Fruit fly (Drosophila melanogaster): Measurements from ENCODE around the gene mura.

The mura gene

DNA sequence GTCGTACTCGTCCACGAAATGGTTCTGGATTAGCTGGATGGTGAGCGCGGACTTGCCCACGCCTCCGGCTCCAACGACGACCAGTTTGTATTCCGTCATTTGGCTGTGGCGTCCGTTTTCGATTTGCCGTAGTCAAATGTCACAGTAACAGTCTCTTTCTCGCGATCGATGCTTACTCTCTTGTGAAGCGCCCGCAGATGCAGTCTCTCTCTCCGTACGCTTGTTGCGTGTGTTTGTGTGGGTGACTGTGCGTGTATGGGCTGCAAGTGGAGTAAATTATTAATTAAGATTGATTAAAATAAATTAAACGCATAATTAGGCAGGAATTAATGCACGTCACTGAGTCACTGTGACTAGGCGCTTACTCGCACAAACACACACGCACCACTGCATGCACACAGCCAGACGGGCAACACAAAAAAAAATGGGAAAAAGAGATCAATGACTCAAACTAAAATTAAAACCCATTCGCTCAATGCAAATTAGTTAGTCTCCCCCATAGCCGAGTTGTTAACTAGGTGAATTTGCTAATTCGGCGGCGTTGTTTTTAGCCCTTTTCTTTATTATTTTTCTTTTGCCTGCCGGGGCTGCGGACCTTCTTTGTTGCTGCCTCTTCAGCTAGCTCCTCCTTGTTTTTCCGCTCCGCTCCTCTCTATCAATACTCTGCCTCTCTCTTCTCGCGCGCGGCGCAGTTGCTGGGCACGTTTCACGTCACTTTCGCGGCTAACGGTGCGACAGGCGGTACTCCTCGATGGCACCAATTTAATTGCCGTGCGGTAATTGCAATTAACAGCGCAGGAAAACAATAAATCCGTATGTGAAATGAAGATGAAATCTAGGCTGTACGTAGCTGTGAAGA lies 39.2 kb downstream of the mura start:
- TF ChIP-seq cic (GFP tag; optimal IDR thresholded peaks at IDR 0.05), result no peak
- peak; percentile 70 to 88 for TF ChIP-seq cnc (optimal IDR thresholded peaks at IDR 0.05)

- peak; percentile 76 for TF ChIP-seq bab1 (GFP tag; optimal IDR thresholded peaks at IDR 0.05)
- no peak for TF ChIP-seq Hr96 (GFP tag; optimal IDR thresholded peaks at IDR 0.05)
- TF ChIP-seq kay (GFP tag; ENCODE audit: borderline replicate concordance), result no peak
- peak; percentile 58 for TF ChIP-seq tj (GFP tag; optimal IDR thresholded peaks at IDR 0.05)
- TF ChIP-seq ovo (GFP tag; optimal IDR thresholded peaks at IDR 0.05), result no peak
- TF ChIP-seq CG33017 (tag; optimal IDR thresholded peaks at IDR 0.05), result no peak
- TF ChIP-seq CG5204 (GFP tag; optimal IDR thresholded peaks at IDR 0.05), result no peak
- TF ChIP-seq CG11617 (GFP tag; optimal IDR thresholded peaks at IDR 0.05), result peak; percentile 39
- peak; percentile 50 for TF ChIP-seq Mnt (GFP tag; optimal IDR thresholded peaks at IDR 0.05)
- TF ChIP-seq pad (GFP tag; optimal IDR thresholded peaks at IDR 0.05), result peak; percentile 0
- TF ChIP-seq CG7101 (tag; optimal IDR thresholded peaks at IDR 0.05), result peak; percentile 35
- no peak for TF ChIP-seq Crg-1 (GFP tag; optimal IDR thresholded peaks at IDR 0.05)
- TF ChIP-seq CG14711 (tag; optimal IDR thresholded peaks at IDR 0.05), result peak; percentile 33
- TF ChIP-seq CG7045 (GFP tag; optimal IDR thresholded peaks at IDR 0.05), result no peak
- no peak for TF ChIP-seq CG12768 (GFP tag; optimal IDR thresholded peaks at IDR 0.05)
- TF ChIP-seq Clk (GFP tag; optimal IDR thresholded peaks at IDR 0.05), result no peak
- TF ChIP-seq toe (GFP tag; optimal IDR thresholded peaks at IDR 0.05), result no peak
- no peak for TF ChIP-seq cnc (optimal IDR thresholded peaks at IDR 0.05)
- no peak for TF ChIP-seq CG1620 (GFP tag; optimal IDR thresholded peaks at IDR 0.05)
- peak; percentile 38 for TF ChIP-seq cic (GFP tag; optimal IDR thresholded peaks at IDR 0.05)
Measured at dm6 chr3R:9510070-9510518, 41.5 kb downstream of the mura start, which contains the start of gene rump. TSS of gene rump (minus strand) at chr3R:9510324.

DNA sequence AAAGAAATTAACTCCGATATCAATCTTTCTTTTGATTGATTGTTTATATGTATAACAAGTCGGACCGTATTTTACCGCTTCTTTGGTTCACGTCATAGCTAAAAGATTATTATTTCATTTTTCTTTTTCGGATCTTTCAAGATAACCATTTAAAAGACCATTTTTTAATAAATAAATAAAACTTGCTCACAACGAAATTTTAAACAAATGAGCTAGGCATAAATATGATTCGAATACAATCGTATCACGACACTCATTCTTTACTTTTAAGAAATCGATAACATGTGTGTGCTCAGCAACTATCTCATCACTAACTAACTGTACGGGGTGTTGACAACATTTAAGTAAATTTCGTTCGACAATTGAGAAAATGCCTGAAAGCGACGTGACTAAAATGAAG lies 47.3 kb downstream of the mura start, which contains the start of gene CG8149:
TSS of gene CG8149 (plus strand) at position 302 of the 400 bp plus-strand sequence.
- TF ChIP-seq CG7101 (tag; optimal IDR thresholded peaks at IDR 0.05) (no peak), Crg-1 (GFP tag; optimal IDR thresholded peaks at IDR 0.05) (no peak), tj (GFP tag; optimal IDR thresholded peaks at IDR 0.05) (no peak), pad (GFP tag; optimal IDR thresholded peaks at IDR 0.05) (no peak), CG5204 (GFP tag; optimal IDR thresholded peaks at IDR 0.05) (no peak), CG33017 (tag; optimal IDR thresholded peaks at IDR 0.05) (no peak), cic (GFP tag; optimal IDR thresholded peaks at IDR 0.05) (no peak), CG7045 (GFP tag; optimal IDR thresholded peaks at IDR 0.05) (no peak), Clk (GFP tag; optimal IDR thresholded peaks at IDR 0.05) (no peak), Mnt (GFP tag; optimal IDR thresholded peaks at IDR 0.05) (peak; percentile 38), bab1 (GFP tag; optimal IDR thresholded peaks at IDR 0.05) (peak; percentile 66), CG1620 (GFP tag; optimal IDR thresholded peaks at IDR 0.05) (no peak), CG14711 (tag; optimal IDR thresholded peaks at IDR 0.05) (peak; percentile 50), cnc (optimal IDR thresholded peaks at IDR 0.05) (no peak), ovo (GFP tag; optimal IDR thresholded peaks at IDR 0.05) (no peak), toe (GFP tag; optimal IDR thresholded peaks at IDR 0.05) (no peak), CG12768 (GFP tag; optimal IDR thresholded peaks at IDR 0.05) (no peak), CG11617 (GFP tag; optimal IDR thresholded peaks at IDR 0.05) (no peak), Hr96 (GFP tag; optimal IDR thresholded peaks at IDR 0.05) (no peak), kay (GFP tag; ENCODE audit: borderline replicate concordance) (peak; percentile 93)

DNA sequence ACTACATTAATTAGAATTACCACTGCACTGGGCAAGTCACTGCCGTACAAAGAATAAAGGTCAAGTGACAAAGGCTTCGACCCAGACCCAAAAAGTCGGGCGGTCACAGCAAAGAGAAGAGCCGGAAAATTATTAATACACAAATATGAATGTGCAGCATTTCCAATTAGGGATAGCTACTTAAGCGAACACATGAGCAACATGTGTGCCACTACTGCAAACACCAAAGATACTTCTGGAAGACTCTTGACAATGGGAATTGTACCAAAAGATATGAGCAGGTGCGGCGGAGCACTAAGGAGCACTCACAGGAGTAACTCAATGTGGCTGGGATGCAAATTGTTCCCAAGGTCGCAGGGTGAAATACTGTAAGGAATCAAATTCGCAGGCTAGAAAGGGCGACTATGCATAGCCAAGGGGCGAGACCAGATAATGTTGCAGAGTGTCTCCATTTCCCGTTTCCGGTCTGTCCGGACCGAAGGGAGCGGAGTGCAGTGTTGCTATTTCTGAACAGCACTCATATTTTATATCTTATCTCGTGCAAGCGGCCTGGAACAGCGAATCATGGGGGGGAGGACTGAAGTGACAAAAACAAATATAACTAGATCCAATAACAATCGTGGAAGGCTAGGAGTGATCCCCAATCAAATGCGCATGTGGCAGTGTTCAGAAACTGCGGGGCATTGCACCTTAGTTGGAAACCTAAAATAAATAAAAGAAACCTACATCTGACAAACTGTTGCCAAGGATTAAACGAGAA lies 48.1 kb downstream of the mura start:
- TF ChIP-seq Clk (GFP tag; optimal IDR thresholded peaks at IDR 0.05), result no peak
- TF ChIP-seq Mnt (GFP tag; optimal IDR thresholded peaks at IDR 0.05), result peak; percentile 42
- TF ChIP-seq tj (GFP tag; optimal IDR thresholded peaks at IDR 0.05), result peak; percentile 49
- TF ChIP-seq CG7101 (tag; optimal IDR thresholded peaks at IDR 0.05), result peak; percentile 39
- no peak for TF ChIP-seq bab1 (GFP tag; optimal IDR thresholded peaks at IDR 0.05)
- TF ChIP-seq cic (GFP tag; optimal IDR thresholded peaks at IDR 0.05), result peak; percentile 69
- no peak for TF ChIP-seq Hr96 (GFP tag; optimal IDR thresholded peaks at IDR 0.05)
- TF ChIP-seq CG11617 (GFP tag; optimal IDR thresholded peaks at IDR 0.05), result peak; percentile 47
- TF ChIP-seq CG7045 (GFP tag; optimal IDR thresholded peaks at IDR 0.05), result peak; percentile 52
- TF ChIP-seq CG33017 (tag; optimal IDR thresholded peaks at IDR 0.05), result peak; percentile 17
- peak; percentile 60 for TF ChIP-seq CG12768 (GFP tag; optimal IDR thresholded peaks at IDR 0.05)

- peak; percentile 79 for TF ChIP-seq CG12768 (GFP tag; optimal IDR thresholded peaks at IDR 0.05)
- peak; percentile 81 for TF ChIP-seq Mnt (GFP tag; optimal IDR thresholded peaks at IDR 0.05)
- peak; percentile 54 for TF ChIP-seq CG33017 (tag; optimal IDR thresholded peaks at IDR 0.05)
- TF ChIP-seq pad (GFP tag; optimal IDR thresholded peaks at IDR 0.05), result no peak
- peak; percentile 8 for TF ChIP-seq CG11617 (GFP tag; optimal IDR thresholded peaks at IDR 0.05)
- TF ChIP-seq cic (GFP tag; optimal IDR thresholded peaks at IDR 0.05), result peak; percentile 82
- peak; percentile 47 for TF ChIP-seq tj (GFP tag; optimal IDR thresholded peaks at IDR 0.05)
- TF ChIP-seq CG5204 (GFP tag; optimal IDR thresholded peaks at IDR 0.05), result no peak
- no peak for TF ChIP-seq CG7101 (tag; optimal IDR thresholded peaks at IDR 0.05)
- no peak for TF ChIP-seq kay (GFP tag; ENCODE audit: borderline replicate concordance)
- TF ChIP-seq bab1 (GFP tag; optimal IDR thresholded peaks at IDR 0.05), result peak; percentile 67
- TF ChIP-seq CG14711 (tag; optimal IDR thresholded peaks at IDR 0.05), result peak; percentile 7
Measured at dm6 chr3R:9502416-9502763, 49.2 kb downstream of the mura start, which contains the start of gene RhoL. TSS of gene RhoL (minus strand) at chr3R:9502581.

All from whole organism, adult.